Fruit fly (Drosophila melanogaster) S2 (cell line): Measurements from ENCODE around the gene CG7523.

Experiments
- CG8478 ChIP-seq: fragments of >200 bp; optimal IDR thresholded peaks from 2 replicates; lab custom pipeline; 2018
- CTCF ChIP-seq, 2 experiments: fragments of >200 bp; optimal IDR thresholded peaks; 2 replicates each; lab custom pipeline; 2018

dm6 chr3R:17622062-17622766 lies 48.5 kb downstream of the CG7523 start, which contains the start of gene CG14323:
- no peak for TF ChIP-seq CTCF (optimal IDR thresholded peaks at IDR 0.05; lab: Kevin White, UChicago)
- no peak for TF ChIP-seq CG8478 (lab: Kevin White, UChicago)
